Worm (Caenorhabditis elegans) whole organism, early embryonic: Measurements from ENCODE around the gene R07A4.2.

ENCODE experiments used
- ama-1 ChIP-seq: fragments of 150-350 bp; optimal IDR thresholded peaks from 2 replicates; lab custom pipeline; 2014
- ceh-13 ChIP-seq: fragments of 200-800 bp; sonication (Bioruptor generic); optimal IDR thresholded peaks from 2 replicates; lab custom pipeline; 2018; ENCODE audit warnings: mild to moderate bottlenecking, missing genetic modification characterization, missing compliant biosample characterization
- ceh-36 ChIP-seq: sonication (generic microtip); optimal IDR thresholded peaks from 2 replicates; lab custom pipeline; 2016; ENCODE audit warnings: missing genetic modification characterization, inconsistent platforms, missing compliant biosample characterization
- ets-7 ChIP-seq: sonication (generic microtip); optimal IDR thresholded peaks from 2 replicates; lab custom pipeline; 2016; ENCODE audit warnings: missing genotype, missing genetic modification characterization, missing compliant biosample characterization
- flt-1 ChIP-seq: fragments of 200-800 bp; sonication (Bioruptor generic); IDR thresholded peaks from 2 replicates; pipeline ENCODE4 v1.3.6; 2022; ENCODE audit warnings: missing genetic modification characterization, missing compliant biosample characterization
- tbx-37 ChIP-seq: fragments of 200-800 bp; sonication (Bioruptor generic); conservative IDR thresholded peaks from 2 replicates; pipeline ENCODE4 v1.3.6; 2022; ENCODE audit warnings: missing genetic modification reagents, missing genetic modification characterization, missing compliant biosample characterization

ce11 chrX:10754532-10754931, 8.2 kb upstream of the R07A4.2 start:
- TF ChIP-seq ets-7 = no peak
- TF ChIP-seq flt-1 (GFP tag; lab: Robert Waterston, UW) = no peak
- TF ChIP-seq tbx-37 (GFP tag; lab: Robert Waterston, UW) = no peak
- no peak for TF ChIP-seq ama-1 (lab: Kevin White, UChicago)
- TF ChIP-seq ceh-36 (tag; lab: Kevin White, UChicago) = no peak
- no peak for TF ChIP-seq ceh-13 (GFP tag; lab: Kevin White, UChicago)
